Fruit fly (Drosophila melanogaster): ENCODE results near the gene CG34347.

The CG34347 gene

DNA sequence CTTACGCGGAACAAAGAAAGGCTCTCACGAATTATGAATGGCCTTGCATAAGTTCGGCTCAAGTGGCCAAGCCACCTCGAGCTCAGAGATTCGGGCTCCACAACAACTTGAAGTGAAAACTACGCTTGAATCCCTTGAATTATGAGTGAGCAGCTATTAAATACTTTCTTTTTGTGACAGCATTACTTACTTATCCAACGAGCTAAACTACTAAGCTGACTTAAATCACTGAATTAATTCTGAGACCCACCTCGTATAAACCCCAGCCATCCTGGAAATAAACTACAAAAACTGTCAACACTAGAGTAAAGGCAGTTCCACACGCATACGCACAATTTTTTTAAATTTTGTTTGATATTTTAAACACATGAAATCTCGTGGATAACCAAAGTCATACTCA lies 61.2 kb downstream of the CG34347 start, which contains the start of gene gskt:
TSS of gene gskt (plus strand) at position 301 of the 400 bp plus-strand sequence.
- no peak for TF ChIP-seq CG3919 (GFP tag; optimal IDR thresholded peaks at IDR 0.05)
- no peak for TF ChIP-seq Sox102F (GFP tag; optimal IDR thresholded peaks at IDR 0.05)
- TF ChIP-seq CG6792 (GFP tag; optimal IDR thresholded peaks at IDR 0.05) = no peak
- TF ChIP-seq CG16779 (tag; optimal IDR thresholded peaks at IDR 0.05) = no peak
- TF ChIP-seq vri (GFP tag; optimal IDR thresholded peaks at IDR 0.05) = no peak
- no peak for TF ChIP-seq net (GFP tag; optimal IDR thresholded peaks at IDR 0.05)
- no peak for TF ChIP-seq CG8319 (GFP tag; optimal IDR thresholded peaks at IDR 0.05)
- no peak for TF ChIP-seq CG15336 (GFP tag; IDR thresholded peaks at IDR 0.05)
- no peak for TF ChIP-seq eg (GFP tag; IDR thresholded peaks at IDR 0.05)
- TF ChIP-seq CG8632 (GFP tag; optimal IDR thresholded peaks at IDR 0.05) = no peak
- TF ChIP-seq Eip75B (GFP tag; optimal IDR thresholded peaks at IDR 0.05) = no peak
- no peak for TF ChIP-seq CG11902 (GFP tag; optimal IDR thresholded peaks at IDR 0.05)
- TF ChIP-seq esn (GFP tag; optimal IDR thresholded peaks at IDR 0.05) = no peak
- no peak for TF ChIP-seq topi (GFP tag; optimal IDR thresholded peaks at IDR 0.05)

dm6 chr3R:31380489-31380888 lies 69.5 kb downstream of the CG34347 start:
- TF ChIP-seq CG6792 (GFP tag; optimal IDR thresholded peaks at IDR 0.05) (no peak), CG32006 (GFP tag; optimal IDR thresholded peaks at IDR 0.05) (no peak), Ets21C (GFP tag; optimal IDR thresholded peaks at IDR 0.05) (no peak)

DNA sequence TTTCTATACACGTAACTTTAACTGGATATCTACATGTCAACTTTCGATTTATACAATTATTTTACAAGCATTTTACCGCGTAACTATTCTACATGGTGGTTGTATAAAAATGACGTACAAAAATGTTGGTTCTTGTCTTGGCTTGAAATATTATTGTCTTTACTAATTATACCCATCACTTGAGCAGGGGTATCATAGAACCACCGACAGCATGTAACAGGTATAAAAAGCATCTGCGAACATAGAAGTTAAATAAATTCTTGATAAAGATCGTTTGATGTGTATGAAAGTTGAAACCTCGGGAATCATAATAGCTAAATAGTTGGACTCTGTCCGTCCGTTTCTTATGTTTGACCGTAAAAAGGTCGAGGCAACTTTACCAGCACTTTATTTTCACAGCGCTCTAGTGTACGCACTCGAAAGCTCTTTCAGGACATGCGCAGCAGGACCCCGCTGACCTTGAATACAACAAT lies 70.3 kb downstream of the CG34347 start:
- TF ChIP-seq eg (GFP tag; IDR thresholded peaks at IDR 0.05) (peak; percentile 85), CG8119 (GFP tag; IDR thresholded peaks at IDR 0.05) (peak; percentile 63), CG11902 (GFP tag; optimal IDR thresholded peaks at IDR 0.05) (no peak), Ets96B (tag; optimal IDR thresholded peaks at IDR 0.05) (peak; percentile 60), CG9139 (GFP tag; optimal IDR thresholded peaks at IDR 0.05) (no peak), Blimp-1 (GFP tag; optimal IDR thresholded peaks at IDR 0.05) (no peak), CG8319 (GFP tag; optimal IDR thresholded peaks at IDR 0.05) (no peak), Sox102F (GFP tag; optimal IDR thresholded peaks at IDR 0.05) (peak; percentile 84), Hr38 (GFP tag; optimal IDR thresholded peaks at IDR 0.05) (no peak), CG3032 (tag; optimal IDR thresholded peaks at IDR 0.05) (no peak), dac (GFP tag; optimal IDR thresholded peaks at IDR 0.05) (peak; percentile 64), CG6163 (GFP tag; IDR thresholded peaks at IDR 0.05) (peak; percentile 51), Sox15 (GFP tag; optimal IDR thresholded peaks at IDR 0.05) (no peak), Eip78C (GFP tag) (no peak), dsx (GFP tag; optimal IDR thresholded peaks at IDR 0.05; ENCODE audit: poor library complexity, severe bottlenecking) (peak; percentile 24), ss (GFP tag; optimal IDR thresholded peaks at IDR 0.05) (no peak), CG3919 (GFP tag; optimal IDR thresholded peaks at IDR 0.05) (no peak), achi (GFP tag; optimal IDR thresholded peaks at IDR 0.05) (peak; percentile 55), CG6276 (GFP tag; optimal IDR thresholded peaks at IDR 0.05) (peak; percentile 23), OdsH (GFP tag; optimal IDR thresholded peaks at IDR 0.05) (peak; percentile 44), acj6 (GFP tag; optimal IDR thresholded peaks at IDR 0.05) (peak; percentile 45), lz (GFP tag; optimal IDR thresholded peaks at IDR 0.05) (peak; percentile 85), CG7368 (GFP tag; optimal IDR thresholded peaks at IDR 0.05) (no peak), CG15336 (GFP tag; IDR thresholded peaks at IDR 0.05) (peak; percentile 75), svp (GFP tag) (peak; percentile 84), Eip93F (GFP tag; optimal IDR thresholded peaks at IDR 0.05) (peak; percentile 48), topi (GFP tag; optimal IDR thresholded peaks at IDR 0.05) (peak; percentile 64), Met (GFP tag; optimal IDR thresholded peaks at IDR 0.05) (peak; percentile 87), CG1621 (tag; optimal IDR thresholded peaks at IDR 0.05) (peak; percentile 61), Hr4 (GFP tag; optimal IDR thresholded peaks at IDR 0.05) (peak; percentile 77), Eip75B (GFP tag; optimal IDR thresholded peaks at IDR 0.05) (peak; percentile 79), Sox14 (GFP tag; optimal IDR thresholded peaks at IDR 0.05) (peak; percentile 79), Smox (GFP tag; optimal IDR thresholded peaks at IDR 0.05) (peak; percentile 55), CG32006 (GFP tag; optimal IDR thresholded peaks at IDR 0.05) (peak; percentile 72), net (GFP tag; optimal IDR thresholded peaks at IDR 0.05) (peak; percentile 67), Hr39 (GFP tag; optimal IDR thresholded peaks at IDR 0.05) (peak; percentile 73), CG4318 (GFP tag; optimal IDR thresholded peaks at IDR 0.05) (peak; percentile 34), CG6854 (GFP tag; optimal IDR thresholded peaks at IDR 0.05) (no peak), CG31627 (GFP tag; optimal IDR thresholded peaks at IDR 0.05) (peak; percentile 60), esn (GFP tag; optimal IDR thresholded peaks at IDR 0.05) (peak; percentile 87), salr (GFP tag; optimal IDR thresholded peaks at IDR 0.05) (peak; percentile 5 to 57), Ets21C (GFP tag; optimal IDR thresholded peaks at IDR 0.05) (peak; percentile 41)
